Worm (Caenorhabditis elegans) whole organism, L4 larva: ENCODE measurements around the gene wrt-3.
A peak's percentile ranks its signal among the peaks of the same experiment; 100 is the strongest.

Source experiments
- F26F4.8 ChIP-seq: fragments of 200-800 bp; sonication (Bioruptor generic); conservative IDR thresholded peaks from 2 replicates; pipeline ENCODE4 v1.3.6; 2022; ENCODE audit warnings: missing genetic modification characterization, missing compliant biosample characterization
- F37D6.2 ChIP-seq: sonication (generic microtip); optimal IDR thresholded peaks from 2 replicates; lab custom pipeline; 2016; ENCODE audit warnings: mild to moderate bottlenecking, missing genetic modification characterization, missing compliant biosample characterization
- F49E8.2 ChIP-seq: sonication (generic microtip); optimal IDR thresholded peaks from 2 replicates; lab custom pipeline; 2016; ENCODE audit warnings: missing compliant biosample characterization, mild to moderate bottlenecking, missing genetic modification characterization, borderline replicate concordance
- T26A8.4 ChIP-seq: fragments of 200-800 bp; sonication (Bioruptor generic); IDR thresholded peaks from 2 replicates; pipeline ENCODE4 v1.3.6; 2022; ENCODE audit warnings: missing genetic modification characterization, missing compliant biosample characterization
- Y48G9A.11 ChIP-seq: fragments of 200-800 bp; sonication (Bioruptor generic); IDR thresholded peaks from 2 replicates; pipeline ENCODE4 v1.3.6; 2022; ENCODE audit warnings: missing genetic modification reagents, missing genetic modification characterization, missing compliant biosample characterization
- Y5F2A.4 ChIP-seq: fragments of 200-800 bp; sonication (Bioruptor generic); optimal IDR thresholded peaks from 2 replicates; lab custom pipeline; 2018; ENCODE audit warnings: mild to moderate bottlenecking, missing genetic modification characterization, missing compliant biosample characterization
- ZK337.2 ChIP-seq: fragments of 200-800 bp; sonication (Bioruptor generic); IDR thresholded peaks from 2 replicates; pipeline ENCODE4 v1.3.6; 2022; ENCODE audit warnings: missing genetic modification reagents, missing genetic modification characterization, missing compliant biosample characterization
- aha-1 ChIP-seq: fragments of 150-350 bp; peaks from one replicate; lab custom pipeline; 2014; ENCODE audit warnings: missing biosample characterization, missing genetic modification characterization
- aly-2 ChIP-seq: sonication (generic microtip); optimal IDR thresholded peaks from 2 replicates; lab custom pipeline; 2018; ENCODE audit warnings: missing biosample characterization, missing genetic modification characterization
- arid-1 ChIP-seq: fragments of 200-800 bp; sonication (Bioruptor generic); conservative IDR thresholded peaks from 2 replicates; pipeline ENCODE4 v1.3.6; 2022; ENCODE audit warnings: missing genetic modification reagents, missing genetic modification characterization, missing compliant biosample characterization
- ceh-20 ChIP-seq: fragments of 200-800 bp; sonication (Bioruptor generic); IDR thresholded peaks from 2 replicates; pipeline ENCODE4 v1.3.6; 2022; ENCODE audit warnings: missing genetic modification reagents, missing genetic modification characterization, missing compliant biosample characterization
- ceh-32 ChIP-seq: sonication (generic microtip); optimal IDR thresholded peaks from 2 replicates; lab custom pipeline; 2016; ENCODE audit warnings: mild to moderate bottlenecking, missing genetic modification characterization, missing compliant biosample characterization; ENCODE audit not compliant: poor library complexity
- ceh-82 ChIP-seq: sonication (generic microtip); optimal IDR thresholded peaks from 2 replicates; lab custom pipeline; 2017; ENCODE audit warnings: missing biosample characterization, missing genetic modification characterization
- ces-1 ChIP-seq: fragments of 150-350 bp; sonication (generic microtip); optimal IDR thresholded peaks from 4 replicates; lab custom pipeline; 2014; ENCODE audit warnings: missing biosample characterization, missing genetic modification reagents, missing genetic modification characterization
- dmd-9 ChIP-seq: fragments of 200-800 bp; sonication (Bioruptor generic); IDR thresholded peaks from 2 replicates; pipeline ENCODE4 v1.3.6; 2022; ENCODE audit warnings: missing genetic modification reagents, missing genetic modification characterization, missing compliant biosample characterization
- dpl-1 ChIP-seq: fragments of 150-350 bp; optimal IDR thresholded peaks from 2 replicates; lab custom pipeline; 2014; ENCODE audit warnings: missing biosample characterization, missing genetic modification reagents, missing genetic modification characterization
- duxl-1 ChIP-seq: sonication (generic microtip); optimal IDR thresholded peaks from 2 replicates; lab custom pipeline; 2016; ENCODE audit warnings: mild to moderate bottlenecking, missing genetic modification characterization, moderate library complexity, missing compliant biosample characterization; ENCODE audit not compliant: poor library complexity
- dve-1 ChIP-seq: sonication (generic microtip); optimal IDR thresholded peaks from 2 replicates; lab custom pipeline; 2017; ENCODE audit warnings: antibody characterized with exemption, mild to moderate bottlenecking, missing genetic modification characterization, missing compliant biosample characterization; ENCODE audit not compliant: insufficient read depth
- egl-43 ChIP-seq: fragments of 200-800 bp; sonication (Bioruptor generic); IDR thresholded peaks from 2 replicates; pipeline ENCODE4 v1.3.6; 2022; ENCODE audit warnings: missing genetic modification reagents, missing genetic modification characterization, missing compliant biosample characterization
- lin-13 ChIP-seq: fragments of 150-350 bp; optimal IDR thresholded peaks from 2 replicates; lab custom pipeline; 2014; ENCODE audit warnings: missing biosample characterization, missing genetic modification reagents, missing genetic modification characterization
- lin-15B ChIP-seq: fragments of 150-350 bp; sonication (generic microtip); optimal IDR thresholded peaks from 3 replicates; lab custom pipeline; 2014; ENCODE audit warnings: missing biosample characterization, missing genetic modification characterization
- lin-29 ChIP-seq: fragments of 200-800 bp; sonication (Bioruptor generic); IDR thresholded peaks from 2 replicates; pipeline ENCODE4 v1.3.6; 2022; ENCODE audit warnings: missing genetic modification reagents, missing genetic modification characterization, missing compliant biosample characterization
- lin-38 ChIP-seq: fragments of 200-800 bp; sonication (Bioruptor generic); IDR thresholded peaks from 2 replicates; pipeline ENCODE4 v1.3.6; 2022; ENCODE audit warnings: missing genetic modification reagents, missing genetic modification characterization, missing compliant biosample characterization
- lir-3 ChIP-seq: sonication (generic microtip); optimal IDR thresholded peaks from 2 replicates; lab custom pipeline; 2016; ENCODE audit warnings: mild to moderate bottlenecking, missing genetic modification characterization, missing compliant biosample characterization
- lsy-2 ChIP-seq, 2 experiments: fragments of 150-350 bp in 1 of 2; sonication (generic microtip) in 1 of 2; optimal IDR thresholded peaks; 2 replicates each; lab custom pipeline; 2014 to 2017; ENCODE audit warnings: missing biosample characterization in 2 of 2, missing genetic modification characterization in 2 of 2
- madf-9 ChIP-seq: fragments of 200-800 bp; sonication (Bioruptor generic); conservative IDR thresholded peaks from 2 replicates; pipeline ENCODE4 v1.3.6; 2022; ENCODE audit warnings: missing genetic modification reagents, missing genetic modification characterization, missing compliant biosample characterization
- mep-1 ChIP-seq: fragments of 150-350 bp; sonication (generic microtip); optimal IDR thresholded peaks from 3 replicates; lab custom pipeline; 2014; ENCODE audit warnings: missing biosample characterization, missing genetic modification characterization
- mxl-3 ChIP-seq: fragments of 200-800 bp; sonication (Bioruptor generic); optimal IDR thresholded peaks from 2 replicates; lab custom pipeline; 2018; ENCODE audit warnings: mild to moderate bottlenecking, missing genetic modification characterization, missing compliant biosample characterization
- nhr-10 ChIP-seq: fragments of 150-350 bp; optimal IDR thresholded peaks from 2 replicates; lab custom pipeline; 2014; ENCODE audit warnings: missing biosample characterization, missing genetic modification characterization
- nhr-42 ChIP-seq: fragments of 200-800 bp; sonication (Bioruptor generic); IDR thresholded peaks from 2 replicates; pipeline ENCODE4 v1.3.6; 2022; ENCODE audit warnings: missing genetic modification characterization, missing compliant biosample characterization
- nhr-6 ChIP-seq: fragments of 150-350 bp; optimal IDR thresholded peaks from 2 replicates; lab custom pipeline; 2014; ENCODE audit warnings: missing biosample characterization, missing genetic modification characterization
- nhr-77 ChIP-seq: fragments of 150-350 bp; optimal IDR thresholded peaks from 2 replicates; lab custom pipeline; 2014; ENCODE audit warnings: missing biosample characterization, missing genetic modification characterization
- pqm-1 ChIP-seq: sonication (generic microtip); optimal IDR thresholded peaks from 2 replicates; lab custom pipeline; 2017; ENCODE audit warnings: missing biosample characterization, missing genetic modification characterization
- rbr-2 ChIP-seq: sonication (generic microtip); optimal IDR thresholded peaks from 2 replicates; lab custom pipeline; 2016; ENCODE audit warnings: missing genotype, missing genetic modification characterization, missing compliant biosample characterization
- sdz-12 ChIP-seq: fragments of 200-800 bp; sonication (Bioruptor generic); optimal IDR thresholded peaks from 2 replicates; lab custom pipeline; 2018; ENCODE audit warnings: mild to moderate bottlenecking, missing genetic modification characterization, missing compliant biosample characterization
- set-16 ChIP-seq: fragments of 200-800 bp; sonication (Bioruptor generic); IDR thresholded peaks from 2 replicates; pipeline ENCODE4 v1.3.6; 2022; ENCODE audit warnings: missing genetic modification reagents, missing genetic modification characterization, missing compliant biosample characterization
- skn-1 ChIP-seq: fragments of 150-350 bp; optimal IDR thresholded peaks from 2 replicates; lab custom pipeline; 2014; ENCODE audit warnings: missing biosample characterization, missing genetic modification characterization
- snpc-1.2 ChIP-seq: fragments of 200-800 bp; sonication (Bioruptor generic); IDR thresholded peaks from 2 replicates; pipeline ENCODE4 v1.3.6; 2022; ENCODE audit warnings: missing genetic modification reagents, missing genetic modification characterization, missing compliant biosample characterization
- snpc-4 ChIP-seq: fragments of 150-350 bp; optimal IDR thresholded peaks from 2 replicates; lab custom pipeline; 2014; ENCODE audit warnings: missing biosample characterization, missing genetic modification characterization
- spr-1 ChIP-seq: sonication (generic microtip); optimal IDR thresholded peaks from 2 replicates; lab custom pipeline; 2016; ENCODE audit warnings: mild to moderate bottlenecking, missing genetic modification characterization, missing compliant biosample characterization
- unc-39 ChIP-seq: sonication (generic microtip); optimal IDR thresholded peaks from 2 replicates; lab custom pipeline; 2017; ENCODE audit warnings: missing biosample characterization, missing genetic modification characterization
- unc-62 ChIP-seq, 3 experiments: fragments of 150-350 bp in 1 of 3; sonication (generic microtip); optimal IDR thresholded peaks in 2 of 3; peaks in 1 of 3; 1 replicate in 1 of 3; 2 replicates in 2 of 3; lab custom pipeline; 2014 to 2017; ENCODE audit warnings: missing biosample characterization in 3 of 3, missing genetic modification characterization in 3 of 3, missing genetic modification reagents in 3 of 3, missing genotype in 1 of 3
- vab-7 ChIP-seq: fragments of 200-800 bp; sonication (Bioruptor generic); IDR thresholded peaks from 2 replicates; pipeline ENCODE4 v1.3.6; 2022; ENCODE audit warnings: missing genetic modification reagents, missing genetic modification characterization, missing compliant biosample characterization
- zip-2 ChIP-seq: fragments of 150-350 bp; optimal IDR thresholded peaks from 2 replicates; lab custom pipeline; 2014; ENCODE audit warnings: missing biosample characterization, missing genetic modification characterization

wrt-3 gene

DNA sequence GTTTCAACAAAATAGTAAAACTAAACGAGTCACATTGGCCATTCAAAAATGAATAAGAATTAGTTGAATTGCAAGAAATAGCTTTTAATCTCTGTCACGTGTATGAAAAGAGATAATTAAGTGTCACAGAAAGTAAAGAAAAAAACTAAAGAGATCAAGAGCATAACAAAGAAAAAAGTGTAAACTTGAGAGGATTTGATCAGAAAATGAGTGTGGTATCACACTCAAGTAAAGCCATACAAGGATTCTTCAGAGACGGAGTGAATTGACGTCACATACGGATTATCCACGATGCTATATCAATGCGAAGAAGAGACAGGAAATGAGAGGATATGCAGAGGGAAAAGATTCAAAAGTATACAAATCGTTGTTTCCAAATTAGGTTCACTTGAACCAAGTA lies 8.0 kb downstream of the wrt-3 start:
- TF ChIP-seq madf-9 (no peak), F37D6.2 (tag; lab: Kevin White, UChicago) (no peak), ceh-20 (GFP tag; lab: Robert Waterston, UW) (no peak), zip-2 (no peak), ces-1 (GFP tag; lab: Kevin White, UChicago) (no peak), lin-13 (GFP tag; lab: Kevin White, UChicago) (no peak), T26A8.4 (GFP tag; lab: Robert Waterston, UW) (no peak), nhr-10 (no peak)

DNA sequence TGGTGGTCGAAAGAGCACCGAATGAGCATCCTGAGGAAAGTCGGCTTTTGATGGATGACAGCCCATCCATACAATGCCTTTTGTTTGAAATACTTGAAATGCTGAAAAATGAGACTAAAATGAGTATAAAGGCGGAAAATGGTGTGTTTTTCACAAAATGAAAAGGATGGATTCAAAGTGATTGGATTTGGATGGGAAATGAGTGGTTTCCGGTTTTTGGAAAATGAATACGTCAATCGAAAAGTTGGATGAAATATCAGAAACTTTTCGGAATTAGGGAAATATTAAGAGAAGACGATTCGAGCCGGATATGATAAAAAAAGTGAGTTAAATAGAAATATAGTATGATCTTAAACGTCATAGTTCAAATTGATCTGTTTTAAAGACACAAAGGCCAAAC lies 9.8 kb downstream of the wrt-3 start, which contains the start of gene F38E11.6:
F38E11.6 (minus strand) TSS at position 101 of the 400 bp plus-strand sequence.
- TF ChIP-seq ceh-20 (GFP tag; lab: Robert Waterston, UW) = no peak

DNA sequence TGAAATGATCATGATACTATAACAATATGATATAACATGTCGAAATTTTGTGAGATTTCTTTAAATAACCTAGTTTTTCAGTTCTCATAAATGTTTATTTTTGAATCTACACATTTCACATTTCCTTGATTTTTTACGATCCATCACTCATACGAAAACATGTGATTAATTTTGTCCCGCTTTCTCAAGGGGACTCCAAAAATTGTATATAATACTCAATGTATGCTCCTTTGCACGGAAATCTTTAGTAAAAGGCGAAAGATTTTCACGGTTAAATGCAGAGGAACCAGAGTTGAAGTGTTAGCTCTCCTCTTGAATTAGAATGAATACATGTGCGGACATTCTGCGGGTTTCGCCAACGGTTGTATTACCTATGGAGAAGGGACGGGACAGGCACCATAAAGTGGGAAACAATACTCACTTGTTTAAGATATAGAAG lies 12.9 kb downstream of the wrt-3 start:
- TF ChIP-seq snpc-1.2 (GFP tag; lab: Robert Waterston, UW) (peak; percentile 90), snpc-4 (tag; lab: Kevin White, UChicago) (peak; percentile 32), pqm-1 (tag; lab: Kevin White, UChicago) (no peak), nhr-77 (tag; lab: Kevin White, UChicago) (no peak), mxl-3 (no peak), dve-1 (tag; lab: Kevin White, UChicago) (no peak), F49E8.2 (tag; lab: Kevin White, UChicago) (peak; percentile 58), lin-38 (GFP tag; lab: Robert Waterston, UW) (peak; percentile 29; the same call in 1 of the 2 replicates), unc-39 (tag; lab: Kevin White, UChicago) (no peak), Y5F2A.4 (no peak), aha-1 (tag; lab: Kevin White, UChicago) (peak; percentile 61)

DNA sequence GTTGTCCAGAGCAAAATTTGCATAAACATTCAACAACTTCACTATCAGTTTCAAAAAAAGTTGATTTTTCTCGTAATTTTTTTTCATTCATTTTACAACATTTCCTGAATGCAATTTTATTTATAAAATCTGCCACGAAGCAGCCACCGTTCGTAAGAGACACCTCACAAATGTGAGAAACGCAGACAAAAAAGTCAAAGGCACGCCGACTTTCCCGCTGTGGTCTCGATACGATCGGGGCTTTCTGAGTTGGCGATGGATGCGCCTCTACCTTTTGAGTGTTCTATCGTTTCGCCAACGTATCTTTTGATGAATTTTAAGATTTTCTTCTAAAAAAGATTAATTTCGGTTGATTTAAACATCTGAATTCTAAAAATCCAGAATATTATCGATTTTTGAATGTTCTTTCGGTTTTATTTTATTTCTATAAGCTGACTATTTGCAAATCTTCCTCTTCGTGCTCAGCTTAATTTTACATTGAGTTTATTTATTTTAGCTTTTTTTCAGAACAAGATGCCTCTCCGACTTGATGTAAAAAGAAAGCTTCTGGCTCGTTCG lies 18.0 kb downstream of the wrt-3 start, which contains the start of gene copb-2:
copb-2 (plus strand) TSS at position 508 of the 558 bp plus-strand sequence.
- TF ChIP-seq F49E8.2 (tag; lab: Kevin White, UChicago) (no peak), unc-62 (GFP tag; optimal IDR thresholded peaks at IDR 0.05 in 1 of 2; lab: Kevin White, UChicago) (no peak), unc-62 (tag; optimal IDR thresholded peaks at IDR 0.05; lab: Kevin White, UChicago) (no peak), pqm-1 (tag; lab: Kevin White, UChicago) (no peak), snpc-4 (tag; lab: Kevin White, UChicago) (no peak), nhr-42 (GFP tag; lab: Robert Waterston, UW) (no peak), ceh-82 (tag; lab: Kevin White, UChicago) (no peak), mep-1 (tag; lab: Kevin White, UChicago) (no peak), vab-7 (GFP tag; lab: Robert Waterston, UW) (no peak), lin-13 (GFP tag; lab: Kevin White, UChicago) (peak; percentile 52), lin-15B (tag; lab: Kevin White, UChicago) (no peak), set-16 (GFP tag; lab: Robert Waterston, UW) (no peak), ceh-32 (tag; lab: Kevin White, UChicago) (no peak), arid-1 (GFP tag; lab: Robert Waterston, UW) (no peak), lin-29 (GFP tag; lab: Robert Waterston, UW) (no peak), lir-3 (tag; lab: Kevin White, UChicago) (no peak), dpl-1 (GFP tag; lab: Kevin White, UChicago) (peak; percentile 58), egl-43 (GFP tag; lab: Robert Waterston, UW) (no peak), spr-1 (tag; lab: Kevin White, UChicago) (no peak), dmd-9 (no peak), zip-2 (no peak), sdz-12 (GFP tag; lab: Kevin White, UChicago) (no peak), aly-2 (tag; lab: Kevin White, UChicago) (no peak), nhr-6 (peak; percentile 61), F26F4.8 (GFP tag; lab: Robert Waterston, UW) (no peak), lsy-2 (tag; optimal IDR thresholded peaks at IDR 0.05; lab: Kevin White, UChicago) (no peak), skn-1 (tag; lab: Kevin White, UChicago) (no peak), F37D6.2 (tag; lab: Kevin White, UChicago) (no peak), Y5F2A.4 (no peak), ZK337.2 (GFP tag; lab: Robert Waterston, UW) (no peak), Y48G9A.11 (GFP tag; lab: Robert Waterston, UW) (no peak), rbr-2 (tag; lab: Kevin White, UChicago) (peak; percentile 51), duxl-1 (tag; lab: Kevin White, UChicago) (no peak)
